Fruit fly (Drosophila melanogaster) whole organism, embryonic: ENCODE data around the gene Cad99C.

Experiments
- Abd-B ChIP-seq: fragments of 200-800 bp; sonication (Bioruptor generic); optimal IDR thresholded peaks from 2 replicates; lab custom pipeline; 2018; ENCODE audit warnings: missing biosample characterization, mild to moderate bottlenecking, missing genetic modification characterization, moderate library complexity
- Adf1 ChIP-seq: fragments of 200-800 bp; sonication (Bioruptor generic); IDR thresholded peaks from 2 replicates; pipeline ENCODE4 v1.3.6; 2022; ENCODE audit warnings: missing biosample characterization, missing genetic modification characterization
- CG10321 ChIP-seq: fragments of 200-800 bp; sonication (Bioruptor generic); IDR thresholded peaks from 2 replicates; pipeline ENCODE4 v1.3.6; 2022; ENCODE audit warnings: missing biosample characterization, missing genetic modification characterization
- CG10366 ChIP-seq: fragments of 200-800 bp; sonication (Bioruptor generic); IDR thresholded peaks from 2 replicates; pipeline ENCODE4 v1.3.6; 2022; ENCODE audit warnings: missing biosample characterization, missing genetic modification characterization
- CG10431 ChIP-seq: fragments of 200-800 bp; sonication (Bioruptor generic); optimal IDR thresholded peaks from 3 replicates; lab custom pipeline; 2018; ENCODE audit warnings: missing biosample characterization, mild to moderate bottlenecking, missing genetic modification characterization
- CG10462 ChIP-seq: fragments of 200-800 bp; sonication (Bioruptor generic); optimal IDR thresholded peaks from 2 replicates; lab custom pipeline; 2016; ENCODE audit warnings: missing biosample characterization, missing genetic modification characterization
- CG11695 ChIP-seq: fragments of 200-800 bp; sonication (Bioruptor generic); IDR thresholded peaks from 3 replicates; pipeline ENCODE4 v1.3.6; 2022; ENCODE audit warnings: missing biosample characterization, missing genetic modification characterization
- CG11723 ChIP-seq: fragments of 200-800 bp; sonication (Bioruptor generic); optimal IDR thresholded peaks from 2 replicates; lab custom pipeline; 2017; ENCODE audit warnings: missing biosample characterization, mild to moderate bottlenecking, missing genetic modification characterization
- CG1602 ChIP-seq: fragments of 200-800 bp; sonication (Bioruptor generic); optimal IDR thresholded peaks from 3 replicates; lab custom pipeline; 2016; ENCODE audit warnings: missing biosample characterization, missing genetic modification characterization
- CG16813 ChIP-seq: fragments of 200-800 bp; sonication (Bioruptor generic); IDR thresholded peaks from 3 replicates; pipeline ENCODE4 v1.3.6; 2022; ENCODE audit warnings: missing biosample characterization, missing genetic modification characterization; ENCODE audit not compliant: partially characterized antibody
- CG16863 ChIP-seq: fragments of 200-800 bp; sonication (Bioruptor generic); optimal IDR thresholded peaks from 3 replicates; lab custom pipeline; 2016; ENCODE audit warnings: missing biosample characterization, missing genetic modification characterization
- CG18262 ChIP-seq: fragments of 200-800 bp; optimal IDR thresholded peaks from 3 replicates; lab custom pipeline; 2019; ENCODE audit warnings: missing biosample characterization, mild to moderate bottlenecking, missing genetic modification characterization, moderate library complexity
- CG3838 ChIP-seq: fragments of 200-800 bp; sonication (Bioruptor generic); optimal IDR thresholded peaks from 3 replicates; lab custom pipeline; 2016; ENCODE audit warnings: missing biosample characterization, missing genetic modification characterization
- CG3995 ChIP-seq: fragments of 200-800 bp; sonication (Bioruptor generic); optimal IDR thresholded peaks from 3 replicates; lab custom pipeline; 2016; ENCODE audit warnings: missing biosample characterization, missing genetic modification characterization
- CG4282 ChIP-seq: fragments of 200-800 bp; sonication (Bioruptor generic); optimal IDR thresholded peaks from 2 replicates; lab custom pipeline; 2016; ENCODE audit warnings: missing biosample characterization, missing genetic modification characterization
- CG4328 ChIP-seq: fragments of 200-800 bp; sonication (Bioruptor generic); optimal IDR thresholded peaks from 3 replicates; lab custom pipeline; 2017; ENCODE audit warnings: missing biosample characterization, missing genetic modification reagents, missing genetic modification characterization
- CG6175 ChIP-seq: fragments of 200-800 bp; sonication (Bioruptor generic); IDR thresholded peaks from 3 replicates; pipeline ENCODE4 v1.3.6; 2022; ENCODE audit warnings: missing biosample characterization, missing genetic modification characterization
- CG6791 ChIP-seq: fragments of 200-800 bp; sonication (Bioruptor generic); IDR thresholded peaks from 3 replicates; pipeline ENCODE4 v1.3.6; 2022; ENCODE audit warnings: missing biosample characterization, missing genetic modification characterization; ENCODE audit not compliant: partially characterized antibody
- CG7745 ChIP-seq: fragments of 200-800 bp; sonication (Bioruptor generic); optimal IDR thresholded peaks from 2 replicates; lab custom pipeline; 2018; ENCODE audit warnings: missing biosample characterization, mild to moderate bottlenecking, missing genetic modification characterization, moderate library complexity
- CG7987 ChIP-seq: fragments of 200-800 bp; sonication (Bioruptor generic); optimal IDR thresholded peaks from 2 replicates; lab custom pipeline; 2018; ENCODE audit warnings: missing biosample characterization, mild to moderate bottlenecking, missing genetic modification characterization, moderate library complexity
- CG8478 ChIP-seq: fragments of >200 bp; optimal IDR thresholded peaks from 2 replicates; lab custom pipeline; 2018
- CG8924 ChIP-seq: fragments of 200-800 bp; optimal IDR thresholded peaks from 3 replicates; lab custom pipeline; 2019; ENCODE audit warnings: missing biosample characterization, mild to moderate bottlenecking, missing genetic modification characterization, moderate library complexity
- CTCF ChIP-seq: fragments of 200-800 bp; sonication (Bioruptor generic); optimal IDR thresholded peaks from 2 replicates; lab custom pipeline; 2017; ENCODE audit warnings: missing biosample characterization, mild to moderate bottlenecking, missing genetic modification characterization, moderate library complexity
- Dfd ChIP-seq, 2 experiments: fragments of >200 bp; optimal IDR thresholded peaks; 2 replicates each; lab custom pipeline; 2017; ENCODE audit warnings: missing biosample characterization in 2 of 2, missing genetic modification characterization in 2 of 2
- Dip3 ChIP-seq: fragments of 200-800 bp; sonication (Bioruptor generic); optimal IDR thresholded peaks from 3 replicates; lab custom pipeline; 2016; ENCODE audit warnings: missing biosample characterization, missing genetic modification characterization
- Doc3 ChIP-seq: fragments of 200-800 bp; sonication (Bioruptor generic); IDR thresholded peaks from 3 replicates; pipeline ENCODE4 v1.3.6; 2022; ENCODE audit warnings: missing biosample characterization, missing genetic modification characterization; ENCODE audit not compliant: partially characterized antibody
- Dp ChIP-seq: fragments of 200-800 bp; sonication (Bioruptor generic); optimal IDR thresholded peaks from 2 replicates; lab custom pipeline; 2018; ENCODE audit warnings: missing biosample characterization, mild to moderate bottlenecking, missing genetic modification characterization, moderate library complexity
- HLH54F ChIP-seq: fragments of 200-800 bp; sonication (Bioruptor generic); optimal IDR thresholded peaks from 3 replicates; lab custom pipeline; 2016; ENCODE audit warnings: missing biosample characterization, missing genetic modification characterization
- Kr ChIP-seq: fragments of 200-800 bp; sonication (Bioruptor generic); optimal IDR thresholded peaks from 2 replicates; lab custom pipeline; 2017; ENCODE audit warnings: missing biosample characterization, mild to moderate bottlenecking, missing genetic modification characterization
- Nf-YB ChIP-seq: fragments of 200-800 bp; sonication (Bioruptor generic); optimal IDR thresholded peaks from 3 replicates; lab custom pipeline; 2019; ENCODE audit warnings: missing biosample characterization, mild to moderate bottlenecking, missing genetic modification characterization, moderate library complexity
- Oaz ChIP-seq: fragments of 200-800 bp; sonication (Bioruptor generic); IDR thresholded peaks from 2 replicates; pipeline ENCODE4 v1.3.6; 2022; ENCODE audit warnings: missing biosample characterization, missing genetic modification characterization
- YL-1 ChIP-seq: fragments of 200-800 bp; sonication (Bioruptor generic); optimal IDR thresholded peaks from 3 replicates; lab custom pipeline; 2017; ENCODE audit warnings: missing biosample characterization, mild to moderate bottlenecking, missing genetic modification characterization
- ato ChIP-seq: fragments of 200-800 bp; sonication (Bioruptor generic); IDR thresholded peaks from 2 replicates; pipeline ENCODE4 v1.3.6; 2022; ENCODE audit warnings: missing biosample characterization, missing genetic modification characterization; ENCODE audit not compliant: partially characterized antibody
- az2 ChIP-seq: fragments of 200-800 bp; sonication (Bioruptor generic); optimal IDR thresholded peaks from 3 replicates; lab custom pipeline; 2016; ENCODE audit warnings: missing biosample characterization, missing genetic modification characterization
- emc ChIP-seq: fragments of 200-800 bp; sonication (Bioruptor generic); optimal IDR thresholded peaks from 2 replicates; lab custom pipeline; 2016; ENCODE audit warnings: missing biosample characterization, missing genetic modification characterization
- ewg ChIP-seq: fragments of 200-800 bp; sonication (Bioruptor generic); optimal IDR thresholded peaks from 3 replicates; lab custom pipeline; 2017; ENCODE audit warnings: mild to moderate bottlenecking, missing biosample characterization, missing genetic modification reagents, missing genetic modification characterization
- eyg ChIP-seq: fragments of 200-800 bp; sonication (Bioruptor generic); optimal IDR thresholded peaks from 3 replicates; lab custom pipeline; 2016; ENCODE audit warnings: missing biosample characterization, missing genetic modification characterization
- gcm ChIP-seq: fragments of 200-800 bp; sonication (Bioruptor generic); optimal IDR thresholded peaks from 2 replicates; lab custom pipeline; 2019; ENCODE audit warnings: missing biosample characterization, mild to moderate bottlenecking, missing genetic modification characterization, moderate library complexity
- gsb-n ChIP-seq: fragments of 200-800 bp; sonication (Bioruptor generic); optimal IDR thresholded peaks from 3 replicates; lab custom pipeline; 2018; ENCODE audit warnings: missing biosample characterization, mild to moderate bottlenecking, missing genetic modification characterization
- mam ChIP-seq: fragments of 200-800 bp; sonication (Bioruptor generic); optimal IDR thresholded peaks from 3 replicates; lab custom pipeline; 2016; ENCODE audit warnings: missing biosample characterization, missing genetic modification characterization
- nerfin-2 ChIP-seq: fragments of 200-800 bp; sonication (Bioruptor generic); IDR thresholded peaks from 2 replicates; pipeline ENCODE4 v1.3.6; 2022; ENCODE audit warnings: missing biosample characterization, missing genetic modification characterization; ENCODE audit not compliant: partially characterized antibody
- org-1 ChIP-seq: fragments of 200-800 bp; sonication (Bioruptor generic); optimal IDR thresholded peaks from 2 replicates; lab custom pipeline; 2017; ENCODE audit warnings: missing biosample characterization, missing genetic modification characterization
- pfk ChIP-seq: fragments of 200-800 bp; sonication (Bioruptor generic); optimal IDR thresholded peaks from 2 replicates; lab custom pipeline; 2018; ENCODE audit warnings: missing biosample characterization, mild to moderate bottlenecking, missing genetic modification characterization, moderate library complexity
- phol ChIP-seq: fragments of 200-800 bp; sonication (Bioruptor generic); optimal IDR thresholded peaks from 3 replicates; lab custom pipeline; 2018; ENCODE audit warnings: missing biosample characterization, mild to moderate bottlenecking, missing genetic modification characterization, moderate library complexity
- pita ChIP-seq: fragments of 200-800 bp; sonication (Bioruptor generic); optimal IDR thresholded peaks from 2 replicates; lab custom pipeline; 2017; ENCODE audit warnings: missing biosample characterization, mild to moderate bottlenecking, missing genetic modification characterization
- sens-2 ChIP-seq: fragments of 200-800 bp; sonication (Bioruptor generic); IDR thresholded peaks from 2 replicates; pipeline ENCODE4 v1.3.6; 2022; ENCODE audit warnings: missing biosample characterization, missing genetic modification characterization
- stwl ChIP-seq: fragments of 200-800 bp; sonication (Bioruptor generic); optimal IDR thresholded peaks from 3 replicates; lab custom pipeline; 2018; ENCODE audit warnings: missing biosample characterization, mild to moderate bottlenecking, missing genetic modification characterization, moderate library complexity
- sug ChIP-seq: fragments of 200-800 bp; optimal IDR thresholded peaks from 2 replicates; lab custom pipeline; 2019; ENCODE audit warnings: missing biosample characterization, mild to moderate bottlenecking, missing genetic modification characterization, moderate library complexity
- usp ChIP-seq: fragments of >200 bp; optimal IDR thresholded peaks from 2 replicates; lab custom pipeline; 2017; ENCODE audit warnings: missing biosample characterization, missing genetic modification characterization
- zfh1 ChIP-seq: fragments of 200-800 bp; sonication (Bioruptor generic); IDR thresholded peaks from 3 replicates; pipeline ENCODE4 v1.3.6; 2022; ENCODE audit warnings: missing biosample characterization, missing genetic modification characterization
- zfh2 ChIP-seq: fragments of 200-800 bp; sonication (Bioruptor generic); optimal IDR thresholded peaks from 2 replicates; lab custom pipeline; 2016; ENCODE audit warnings: missing biosample characterization, missing genetic modification characterization

The Cad99C gene

dm6 chr3R:29802753-29803313 lies 38.6 kb upstream of the Cad99C start, which contains the start of the genes Etfb and CG7789 (continued):
- TF ChIP-seq CG8924 (tag; lab: Kevin White, UChicago), result peak; percentile 36
- peak; percentile 80 for TF ChIP-seq CG11695 (GFP tag; lab: Robert Waterston, UW)
- TF ChIP-seq stwl (tag; lab: Kevin White, UChicago), result peak; percentile 11
- peak; percentile 51; the same call in 1 of the 3 replicates for TF ChIP-seq CG6175
- peak; percentile 78 for TF ChIP-seq CG10366 (GFP tag; lab: Robert Waterston, UW)
- no peak for TF ChIP-seq CG7745 (tag; lab: Kevin White, UChicago)
- peak; percentile 19 for TF ChIP-seq CTCF
- peak; percentile 28 for TF ChIP-seq Nf-YB (GFP tag; lab: Kevin White, UChicago)
- peak; percentile 94 for TF ChIP-seq YL-1 (GFP tag; lab: Kevin White, UChicago)
- no peak for TF ChIP-seq ato (GFP tag; lab: Robert Waterston, UW)
- no peak for TF ChIP-seq gsb-n (tag; lab: Kevin White, UChicago)
- peak; percentile 78 for TF ChIP-seq zfh1
- TF ChIP-seq sens-2 (GFP tag; lab: Robert Waterston, UW), result peak; percentile 70; the same call in 1 of the 2 replicates
- peak; percentile 20 for TF ChIP-seq CG10431
- peak; percentile 71 for TF ChIP-seq phol
- peak; percentile 77 for TF ChIP-seq Adf1 (GFP tag; lab: Robert Waterston, UW)
- no peak for TF ChIP-seq CG8478 (lab: Kevin White, UChicago)
- no peak; the same call in 2 of the 3 replicates for TF ChIP-seq CG6791 (GFP tag; lab: Robert Waterston, UW)
- TF ChIP-seq usp (GFP tag; lab: Kevin White, UChicago), result no peak
- TF ChIP-seq emc, result peak; percentile 12
- TF ChIP-seq Abd-B, result peak; percentile 74
- peak; percentile 45 for TF ChIP-seq CG10462 (GFP tag; lab: Kevin White, UChicago)
- peak; percentile 54 for TF ChIP-seq CG10321 (GFP tag; lab: Robert Waterston, UW)
- peak; percentile 56 for TF ChIP-seq Dp (GFP tag; lab: Kevin White, UChicago)
- TF ChIP-seq Oaz (GFP tag; lab: Robert Waterston, UW), result peak; percentile 62
- peak; percentile 69 for TF ChIP-seq Dip3 (GFP tag; lab: Kevin White, UChicago)
- peak; percentile 68 for TF ChIP-seq CG4328 (GFP tag; lab: Kevin White, UChicago)
- no peak for TF ChIP-seq CG7987 (GFP tag; lab: Kevin White, UChicago)
- TF ChIP-seq CG18262 (tag; lab: Kevin White, UChicago), result no peak
- peak; percentile 74 for TF ChIP-seq eyg (GFP tag; lab: Kevin White, UChicago)
- peak; percentile 65 for TF ChIP-seq az2
- TF ChIP-seq CG1602 (GFP tag; lab: Kevin White, UChicago), result peak; percentile 62
- TF ChIP-seq Doc3, result peak; percentile 83
- peak; percentile 30 for TF ChIP-seq org-1
- no peak for TF ChIP-seq pfk
- TF ChIP-seq mam (GFP tag; lab: Kevin White, UChicago), result peak; percentile 83
- no peak for TF ChIP-seq gcm (GFP tag; lab: Kevin White, UChicago)
- TF ChIP-seq HLH54F (GFP tag; lab: Kevin White, UChicago), result peak; percentile 84
- peak; percentile 44 for TF ChIP-seq ewg (GFP tag; lab: Kevin White, UChicago)
- TF ChIP-seq pita (GFP tag; lab: Kevin White, UChicago), result no peak
- peak; percentile 61 for TF ChIP-seq CG3995
- TF ChIP-seq nerfin-2 (GFP tag; lab: Robert Waterston, UW), result peak; percentile 53; the same call in 1 of the 2 replicates
- peak; percentile 82 for TF ChIP-seq CG16813 (GFP tag; lab: Robert Waterston, UW)
- TF ChIP-seq CG4282 (GFP tag; lab: Kevin White, UChicago), result peak; percentile 58
- no peak for TF ChIP-seq Dfd (GFP tag; optimal IDR thresholded peaks at IDR 0.05; lab: Kevin White, UChicago)
- TF ChIP-seq CG16863 (GFP tag; lab: Kevin White, UChicago), result peak; percentile 64
- no peak for TF ChIP-seq CG11723 (GFP tag; lab: Kevin White, UChicago)
- no peak for TF ChIP-seq CG3838 (GFP tag; lab: Kevin White, UChicago)
- peak; percentile 87 for TF ChIP-seq zfh2 (GFP tag; lab: Kevin White, UChicago)
- TF ChIP-seq sug, result no peak
- no peak for TF ChIP-seq Kr
